Fruit fly (Drosophila melanogaster) whole organism, embryonic: ENCODE results near the gene CG42579.
"Not testable (repeated sequence)": the region's sequence is repeated elsewhere in the genome, so short reads cannot be mapped to it uniquely, and the experiment has no call there.

ENCODE experiments used
- CG1024 ChIP-seq: fragments of 200-800 bp; sonication (Bioruptor generic); IDR thresholded peaks from 2 replicates; pipeline ENCODE4 v1.3.6; 2022; ENCODE audit warnings: missing biosample characterization, missing genetic modification characterization
- CG10543 ChIP-seq: fragments of 200-800 bp; sonication (Bioruptor generic); optimal IDR thresholded peaks from 3 replicates; lab custom pipeline; 2017; ENCODE audit warnings: missing biosample characterization, mild to moderate bottlenecking, missing genetic modification characterization, moderate library complexity
- CG11560 ChIP-seq: fragments of 200-800 bp; sonication (Bioruptor generic); IDR thresholded peaks from 3 replicates; pipeline ENCODE4 v1.3.6; 2022; ENCODE audit warnings: missing biosample characterization, missing genetic modification characterization
- CG18764 ChIP-seq: fragments of 200-800 bp; sonication (Bioruptor generic); optimal IDR thresholded peaks from 3 replicates; lab custom pipeline; 2016; ENCODE audit warnings: missing biosample characterization, missing genetic modification characterization
- CG4424 ChIP-seq: fragments of 200-800 bp; sonication (Bioruptor generic); optimal IDR thresholded peaks from 3 replicates; lab custom pipeline; 2016; ENCODE audit warnings: missing biosample characterization, missing genetic modification characterization
- CG9817 ChIP-seq: fragments of 200-800 bp; sonication (Bioruptor generic); optimal IDR thresholded peaks from 2 replicates; lab custom pipeline; 2018; ENCODE audit warnings: missing biosample characterization, mild to moderate bottlenecking, missing genetic modification characterization, moderate library complexity
- CG9932 ChIP-seq: fragments of 200-800 bp; sonication (Bioruptor generic); IDR thresholded peaks from 2 replicates; pipeline ENCODE4 v1.3.6; 2022; ENCODE audit warnings: missing biosample characterization, missing genetic modification characterization
- CHES-1-like ChIP-seq: fragments of 200-800 bp; sonication (Bioruptor generic); optimal IDR thresholded peaks from 2 replicates; lab custom pipeline; 2016; ENCODE audit warnings: missing biosample characterization, missing genetic modification characterization
- NFAT ChIP-seq: fragments of 200-800 bp; sonication (Bioruptor generic); IDR thresholded peaks from 2 replicates; pipeline ENCODE4 v1.3.6; 2022; ENCODE audit warnings: missing biosample characterization, missing genetic modification characterization
- Nf-YC ChIP-seq: fragments of 200-800 bp; optimal IDR thresholded peaks from 3 replicates; lab custom pipeline; 2019; ENCODE audit warnings: missing biosample characterization, mild to moderate bottlenecking, missing genetic modification characterization, moderate library complexity
- cato ChIP-seq: fragments of 200-800 bp; sonication (Bioruptor generic); optimal IDR thresholded peaks from 2 replicates; lab custom pipeline; 2016; ENCODE audit warnings: missing biosample characterization, missing genetic modification characterization, borderline replicate concordance
- ci ChIP-seq: fragments of 200-800 bp; sonication (Bioruptor generic); IDR thresholded peaks from 3 replicates; pipeline ENCODE4 v1.3.6; 2022; ENCODE audit warnings: missing biosample characterization, missing genetic modification characterization
- emc ChIP-seq: fragments of 200-800 bp; sonication (Bioruptor generic); optimal IDR thresholded peaks from 2 replicates; lab custom pipeline; 2016; ENCODE audit warnings: missing biosample characterization, missing genetic modification characterization
- ewg ChIP-seq: fragments of 200-800 bp; sonication (Bioruptor generic); optimal IDR thresholded peaks from 3 replicates; lab custom pipeline; 2017; ENCODE audit warnings: mild to moderate bottlenecking, missing biosample characterization, missing genetic modification reagents, missing genetic modification characterization
- gce ChIP-seq: fragments of 200-800 bp; sonication (Bioruptor generic); IDR thresholded peaks from 3 replicates; pipeline ENCODE4 v1.3.6; 2022; ENCODE audit warnings: missing biosample characterization, missing genetic modification characterization
- ham ChIP-seq: fragments of 200-800 bp; sonication (Bioruptor generic); IDR thresholded peaks from 2 replicates; pipeline ENCODE4 v1.3.6; 2022; ENCODE audit warnings: missing biosample characterization, missing genetic modification characterization
- row ChIP-seq: fragments of 200-800 bp; sonication (Bioruptor generic); IDR thresholded peaks from 3 replicates; pipeline ENCODE4 v1.3.6; 2022; ENCODE audit warnings: missing biosample characterization, missing genetic modification characterization

CG42579 gene

dm6 chrX:20559582-20559981 lies 32.2 kb downstream of the CG42579 start (continued):
- TF ChIP-seq NFAT (GFP tag; lab: Robert Waterston, UW), result no peak
- TF ChIP-seq emc (GFP tag; lab: Kevin White, UChicago), result no peak
- no peak for TF ChIP-seq CG18764 (GFP tag; lab: Kevin White, UChicago)
- no peak for TF ChIP-seq ham
- no peak for TF ChIP-seq CG10543 (GFP tag; lab: Kevin White, UChicago)
- no peak for TF ChIP-seq CG1024 (GFP tag; lab: Robert Waterston, UW)
- TF ChIP-seq cato (GFP tag; lab: Kevin White, UChicago), result no peak
- no peak for TF ChIP-seq row (GFP tag; lab: Robert Waterston, UW)
- TF ChIP-seq CG4424 (GFP tag; lab: Kevin White, UChicago), result no peak
- no peak for TF ChIP-seq CG9817
- TF ChIP-seq CHES-1-like (GFP tag; lab: Kevin White, UChicago), result no peak
- peak; percentile 45 for TF ChIP-seq ewg (GFP tag; lab: Kevin White, UChicago)
- TF ChIP-seq Nf-YC (tag; lab: Kevin White, UChicago), result peak; percentile 86
- no peak for TF ChIP-seq CG11560

DNA sequence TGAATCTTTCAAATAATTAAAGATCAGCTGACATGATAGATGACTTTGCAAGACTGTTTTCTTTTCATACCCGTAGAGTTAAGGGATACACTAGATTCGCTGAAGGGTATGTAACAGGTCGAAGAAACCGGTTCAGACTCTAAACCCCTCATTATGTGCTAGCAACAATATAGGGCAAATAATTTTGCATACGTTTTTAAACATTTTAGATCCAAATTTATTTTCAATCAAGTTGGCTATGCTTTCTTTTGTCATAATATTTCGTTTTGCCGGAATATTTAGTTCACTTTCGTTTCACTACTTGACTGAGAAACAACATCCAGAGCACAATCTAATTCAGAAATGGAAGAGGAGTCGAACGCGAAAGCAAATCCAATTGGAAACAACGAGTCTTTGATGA lies 46.6 kb downstream of the CG42579 start, which contains the start of gene CG42580:
Gene CG42580 (plus strand): TSS at position 301 of the 400 bp plus-strand sequence.
- TF ChIP-seq gce, CG9932, ci (GFP tag; lab: Robert Waterston, UW): not testable (repeated sequence)
- TF ChIP-seq, all 482 proteins: peak for 0; not testable (repeated sequence) for 482
